Worm (Caenorhabditis elegans): ENCODE results near the gene exos-2.
A peak's percentile ranks its signal among the peaks of the same experiment; 100 is the strongest.

exos-2 gene

DNA sequence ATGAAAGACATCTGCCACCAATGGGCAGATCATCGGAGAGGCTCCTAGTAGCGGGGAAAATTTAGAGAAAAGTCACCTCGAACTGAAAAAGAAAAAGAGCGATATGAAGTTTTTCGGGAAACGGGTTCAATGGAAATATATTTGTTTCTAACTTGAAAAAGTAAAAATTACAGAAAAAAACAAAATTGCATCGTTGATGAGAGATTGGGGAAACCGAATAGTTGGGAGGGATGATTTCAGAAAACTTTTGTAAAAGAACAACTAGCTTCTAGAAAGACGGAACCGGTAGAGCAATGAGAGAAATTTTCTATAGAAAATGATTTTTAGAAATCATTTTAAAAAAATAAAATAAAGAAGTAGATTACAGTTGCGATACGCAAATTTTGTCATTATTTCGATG is 36.9 kb upstream of the exos-2 start:
- no peak for TF ChIP-seq blmp-1 (tag; optimal IDR thresholded peaks at IDR 0.05)
- no peak for TF ChIP-seq ham-2 (GFP tag; optimal IDR thresholded peaks at IDR 0.05)
- TF ChIP-seq nhr-237 (tag; optimal IDR thresholded peaks at IDR 0.05): no peak
- no peak for TF ChIP-seq lin-32 (GFP tag; optimal IDR thresholded peaks at IDR 0.05)
- no peak for TF ChIP-seq ces-1 (GFP tag; optimal IDR thresholded peaks at IDR 0.05)
- no peak for TF ChIP-seq bed-3 (GFP tag; optimal IDR thresholded peaks at IDR 0.05)
- no peak for TF ChIP-seq hlh-1 (tag; optimal IDR thresholded peaks at IDR 0.05)
- no peak for TF ChIP-seq unc-39 (tag; optimal IDR thresholded peaks at IDR 0.05)
- no peak for TF ChIP-seq unc-62 (GFP tag; optimal IDR thresholded peaks at IDR 0.05)
- TF ChIP-seq mab-5 (tag; optimal IDR thresholded peaks at IDR 0.05): no peak
- TF ChIP-seq sem-2 (GFP tag; optimal IDR thresholded peaks at IDR 0.05): no peak
- no peak for TF ChIP-seq mep-1 (tag; optimal IDR thresholded peaks at IDR 0.05)
- TF ChIP-seq mls-2 (tag; optimal IDR thresholded peaks at IDR 0.05): no peak
- no peak for TF ChIP-seq pha-4 (tag; optimal IDR thresholded peaks at IDR 0.05)
- TF ChIP-seq elt-3 (tag; optimal IDR thresholded peaks at IDR 0.05): no peak
- TF ChIP-seq lsy-2 (tag; optimal IDR thresholded peaks at IDR 0.05): no peak
- TF ChIP-seq unc-120 (tag; optimal IDR thresholded peaks at IDR 0.05; ENCODE audit: poor library complexity, severe bottlenecking): no peak
- no peak for TF ChIP-seq ceh-39 (tag; optimal IDR thresholded peaks at IDR 0.05)
- no peak for TF ChIP-seq ceh-43 (GFP tag; optimal IDR thresholded peaks at IDR 0.05)

DNA sequence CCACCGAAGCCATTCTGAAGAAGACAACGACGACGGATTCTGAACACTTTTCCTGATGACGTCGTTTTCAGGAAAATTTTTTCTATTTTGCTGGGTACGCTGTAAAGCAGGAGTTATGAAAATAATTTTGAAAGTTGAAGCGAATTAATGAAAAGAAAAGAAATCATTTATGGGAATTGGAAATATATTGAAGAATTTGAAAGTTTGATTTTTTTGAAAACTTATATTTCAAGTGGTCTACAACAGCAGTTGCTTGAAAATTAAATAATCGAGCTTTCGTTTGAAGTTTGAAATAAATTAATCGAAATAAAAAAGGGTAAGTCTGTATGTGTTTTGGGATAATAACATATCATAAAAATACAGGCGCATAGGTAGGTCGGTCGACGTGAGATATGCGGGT is 31.3 kb upstream of the exos-2 start, which contains the start of gene shl-1:
Gene shl-1, minus strand, starts transcription at position 101 of the 400 bp plus-strand sequence.
- TF ChIP-seq tbx-8 (GFP tag; optimal IDR thresholded peaks at IDR 0.05) (no peak), unc-120 (tag; optimal IDR thresholded peaks at IDR 0.05; ENCODE audit: poor library complexity, severe bottlenecking) (no peak), mep-1 (tag; optimal IDR thresholded peaks at IDR 0.05) (no peak), nhr-237 (tag; optimal IDR thresholded peaks at IDR 0.05) (no peak), ceh-43 (GFP tag; optimal IDR thresholded peaks at IDR 0.05) (no peak), unc-62 (GFP tag; optimal IDR thresholded peaks at IDR 0.05) (no peak), lin-32 (GFP tag; optimal IDR thresholded peaks at IDR 0.05) (no peak), ceh-83 (GFP tag; optimal IDR thresholded peaks at IDR 0.05) (no peak), ham-2 (GFP tag; optimal IDR thresholded peaks at IDR 0.05) (no peak), snpc-4 (tag; optimal IDR thresholded peaks at IDR 0.05) (no peak), elt-1 (tag; optimal IDR thresholded peaks at IDR 0.05; ENCODE audit: borderline replicate concordance, insufficient read depth) (no peak), sem-2 (GFP tag; optimal IDR thresholded peaks at IDR 0.05) (no peak), ceh-39 (tag; optimal IDR thresholded peaks at IDR 0.05) (no peak), M03D4.4 (tag; optimal IDR thresholded peaks at IDR 0.05) (no peak), nhr-28 (tag; optimal IDR thresholded peaks at IDR 0.05) (no peak), bed-3 (GFP tag; optimal IDR thresholded peaks at IDR 0.05) (no peak), drap-1 (GFP tag; optimal IDR thresholded peaks at IDR 0.05) (no peak), blmp-1 (tag; optimal IDR thresholded peaks at IDR 0.05) (no peak), zip-8 (tag; optimal IDR thresholded peaks at IDR 0.05) (no peak)

DNA sequence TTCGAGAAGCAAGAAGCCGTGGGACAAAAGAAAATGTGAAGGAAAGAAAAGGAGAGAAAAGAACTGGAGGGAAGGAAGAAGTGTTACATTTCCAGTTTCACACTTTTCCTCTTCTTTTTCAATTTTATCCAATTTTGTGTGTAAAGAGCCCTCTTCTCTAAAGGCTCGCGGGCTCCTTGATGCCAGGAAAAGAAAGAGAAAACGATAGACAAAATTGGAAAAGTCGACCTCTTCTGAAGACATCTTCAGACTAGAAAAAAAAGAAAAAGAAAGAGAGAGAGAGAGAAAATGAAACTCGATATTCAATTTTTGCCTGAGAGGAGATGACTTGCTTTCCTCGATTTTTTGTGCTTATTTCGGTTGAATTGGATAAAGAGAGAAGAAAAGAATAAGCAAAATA is 30.3 kb upstream of the exos-2 start:
- TF ChIP-seq ces-1 (GFP tag; optimal IDR thresholded peaks at IDR 0.05): peak; percentile 62
- no peak for TF ChIP-seq nhr-76 (tag; optimal IDR thresholded peaks at IDR 0.05)

DNA sequence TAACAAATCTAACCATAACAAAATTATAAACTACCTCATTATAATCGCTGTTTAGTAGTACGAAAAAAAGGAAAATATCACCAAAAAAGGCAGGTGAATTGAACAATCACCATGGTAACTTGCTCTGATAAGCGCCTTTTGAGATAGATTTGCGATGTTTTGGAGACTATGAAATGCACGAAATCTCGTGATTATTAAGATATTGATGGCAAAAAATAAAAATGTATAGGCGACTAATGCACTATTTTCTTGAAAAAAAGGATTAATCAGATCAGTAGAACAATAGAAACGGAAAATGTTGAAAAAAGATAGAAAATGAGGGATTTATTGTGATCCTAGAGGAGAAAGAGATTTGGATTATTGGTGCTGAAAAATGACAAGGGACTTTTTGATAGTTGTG is 26.7 kb upstream of the exos-2 start:
- TF ChIP-seq unc-62 (GFP tag; optimal IDR thresholded peaks at IDR 0.05) (no peak), mab-5 (tag; optimal IDR thresholded peaks at IDR 0.05) (no peak), blmp-1 (tag; optimal IDR thresholded peaks at IDR 0.05) (no peak), unc-39 (tag; optimal IDR thresholded peaks at IDR 0.05) (no peak), nhr-28 (tag; optimal IDR thresholded peaks at IDR 0.05) (no peak), mls-2 (tag; optimal IDR thresholded peaks at IDR 0.05) (no peak), nhr-237 (tag; optimal IDR thresholded peaks at IDR 0.05) (no peak), snpc-4 (tag; optimal IDR thresholded peaks at IDR 0.05) (no peak), lin-13 (tag; optimal IDR thresholded peaks at IDR 0.05) (no peak), lsy-2 (tag; optimal IDR thresholded peaks at IDR 0.05) (no peak)

DNA sequence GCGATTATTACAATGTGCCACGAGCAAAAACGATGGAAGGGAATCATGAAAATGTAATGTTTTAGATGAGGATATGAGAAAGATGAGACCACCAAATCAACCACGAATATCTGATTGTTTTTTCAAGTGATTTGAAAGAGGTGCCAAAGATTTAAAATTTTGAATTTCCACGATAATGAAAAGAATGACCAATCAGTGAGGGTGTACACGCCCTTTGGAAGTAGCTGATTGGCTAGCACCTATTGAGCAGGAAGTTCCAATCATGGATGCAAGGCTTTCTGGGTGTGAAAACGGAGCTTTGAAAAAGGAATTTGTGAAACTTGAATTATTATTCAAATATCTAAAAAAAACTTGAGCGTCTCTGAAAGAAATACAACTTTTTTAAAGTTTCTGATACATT is 23.7 kb upstream of the exos-2 start:
- TF ChIP-seq lin-13 (tag; optimal IDR thresholded peaks at IDR 0.05) (no peak), nhr-76 (tag; optimal IDR thresholded peaks at IDR 0.05) (no peak), hlh-1 (tag; optimal IDR thresholded peaks at IDR 0.05) (no peak), mab-5 (tag; optimal IDR thresholded peaks at IDR 0.05) (no peak), mls-2 (tag; optimal IDR thresholded peaks at IDR 0.05) (no peak), unc-39 (tag; optimal IDR thresholded peaks at IDR 0.05) (no peak), flh-1 (GFP tag; optimal IDR thresholded peaks at IDR 0.05) (no peak), ceh-83 (GFP tag; optimal IDR thresholded peaks at IDR 0.05) (no peak), nhr-2 (tag; optimal IDR thresholded peaks at IDR 0.05) (no peak), lin-32 (GFP tag; optimal IDR thresholded peaks at IDR 0.05) (no peak), mep-1 (tag; optimal IDR thresholded peaks at IDR 0.05) (no peak), sptf-1 (tag; optimal IDR thresholded peaks at IDR 0.05) (no peak)
